Worm (Caenorhabditis elegans) whole organism, late embryonic: Measurements from ENCODE around the gene hlh-14.

Experiments used
- F13H6.1 ChIP-seq: sonication (generic microtip); optimal IDR thresholded peaks from 2 replicates; lab custom pipeline; 2016; ENCODE audit warnings: missing genetic modification characterization, missing compliant biosample characterization
- K09A11.1 ChIP-seq: sonication (generic microtip); optimal IDR thresholded peaks from 2 replicates; lab custom pipeline; 2017; ENCODE audit warnings: antibody characterized with exemption, mild to moderate bottlenecking, missing genetic modification characterization, missing compliant biosample characterization; ENCODE audit not compliant: insufficient read depth
- T23F11.4 ChIP-seq: fragments of 200-800 bp; sonication (Bioruptor generic); optimal IDR thresholded peaks from 2 replicates; lab custom pipeline; 2018; ENCODE audit warnings: mild to moderate bottlenecking, missing genetic modification characterization, missing compliant biosample characterization
- ahr-1 ChIP-seq: sonication (generic microtip); optimal IDR thresholded peaks from 2 replicates; lab custom pipeline; 2016; ENCODE audit warnings: missing genetic modification characterization, missing compliant biosample characterization
- ama-1 ChIP-seq: fragments of 150-350 bp; optimal IDR thresholded peaks from 2 replicates; lab custom pipeline; 2014
- ceh-19 ChIP-seq: fragments of 200-800 bp; sonication (Bioruptor generic); optimal IDR thresholded peaks from 2 replicates; lab custom pipeline; 2018; ENCODE audit warnings: mild to moderate bottlenecking, missing genetic modification characterization, missing compliant biosample characterization
- ceh-2 ChIP-seq: sonication (generic microtip); optimal IDR thresholded peaks from 2 replicates; lab custom pipeline; 2016; ENCODE audit warnings: missing genotype, missing genetic modification characterization, missing compliant biosample characterization
- ceh-22 ChIP-seq: sonication (generic microtip); optimal IDR thresholded peaks from 2 replicates; lab custom pipeline; 2017; ENCODE audit warnings: missing biosample characterization, missing genetic modification characterization
- ceh-24 ChIP-seq: sonication (generic microtip); optimal IDR thresholded peaks from 2 replicates; lab custom pipeline; 2016; ENCODE audit warnings: mild to moderate bottlenecking, missing genetic modification characterization, missing compliant biosample characterization
- ceh-45 ChIP-seq: fragments of 200-800 bp; sonication (Bioruptor generic); IDR thresholded peaks from 2 replicates; pipeline ENCODE4 v1.3.6; 2022; ENCODE audit warnings: missing genetic modification reagents, missing genetic modification characterization, missing compliant biosample characterization
- ceh-48 ChIP-seq: sonication (generic microtip); optimal IDR thresholded peaks from 2 replicates; lab custom pipeline; 2016; ENCODE audit warnings: missing genetic modification characterization, inconsistent platforms, missing compliant biosample characterization
- ceh-6 ChIP-seq: fragments of 200-800 bp; sonication (Bioruptor generic); optimal IDR thresholded peaks from 2 replicates; lab custom pipeline; 2018; ENCODE audit warnings: mild to moderate bottlenecking, missing genetic modification characterization, missing compliant biosample characterization
- dve-1 ChIP-seq: sonication (generic microtip); optimal IDR thresholded peaks from 2 replicates; lab custom pipeline; 2017; ENCODE audit warnings: antibody characterized with exemption, mild to moderate bottlenecking, missing genetic modification characterization, missing compliant biosample characterization
- ets-4 ChIP-seq: sonication (generic microtip); optimal IDR thresholded peaks from 2 replicates; lab custom pipeline; 2016; ENCODE audit warnings: missing genetic modification characterization, missing compliant biosample characterization
- fkh-10 ChIP-seq: fragments of 150-350 bp; optimal IDR thresholded peaks from 2 replicates; lab custom pipeline; 2014; ENCODE audit warnings: missing biosample characterization, missing genetic modification reagents, missing genetic modification characterization
- fkh-6 ChIP-seq: sonication (generic microtip); optimal IDR thresholded peaks from 2 replicates; lab custom pipeline; 2016; ENCODE audit warnings: missing genetic modification characterization, missing compliant biosample characterization
- gmeb-2 ChIP-seq: sonication (generic microtip); optimal IDR thresholded peaks from 2 replicates; lab custom pipeline; 2016; ENCODE audit warnings: missing genetic modification characterization, inconsistent platforms, missing compliant biosample characterization
- hlh-15 ChIP-seq: sonication (generic microtip); optimal IDR thresholded peaks from 2 replicates; lab custom pipeline; 2016; ENCODE audit warnings: missing genetic modification characterization, missing compliant biosample characterization
- hlh-6 ChIP-seq: sonication (generic microtip); optimal IDR thresholded peaks from 2 replicates; lab custom pipeline; 2016; ENCODE audit warnings: missing genotype, missing genetic modification characterization, missing compliant biosample characterization
- hlh-8 ChIP-seq: sonication (generic microtip); optimal IDR thresholded peaks from 2 replicates; lab custom pipeline; 2016; ENCODE audit warnings: missing genotype, missing genetic modification characterization, missing compliant biosample characterization
- lim-6 ChIP-seq: sonication (generic microtip); optimal IDR thresholded peaks from 2 replicates; lab custom pipeline; 2016; ENCODE audit warnings: missing genetic modification characterization, missing compliant biosample characterization
- nhr-11 ChIP-seq: fragments of 150-350 bp; optimal IDR thresholded peaks from 2 replicates; lab custom pipeline; 2014; ENCODE audit warnings: missing biosample characterization, missing genetic modification characterization
- nhr-232 ChIP-seq: sonication (generic microtip); optimal IDR thresholded peaks from 2 replicates; lab custom pipeline; 2016; ENCODE audit warnings: missing genetic modification characterization, missing compliant biosample characterization
- npax-4 ChIP-seq: sonication (generic microtip); optimal IDR thresholded peaks from 2 replicates; lab custom pipeline; 2016; ENCODE audit warnings: missing genetic modification characterization, missing compliant biosample characterization
- pha-2 ChIP-seq: sonication (generic microtip); optimal IDR thresholded peaks from 2 replicates; lab custom pipeline; 2017; ENCODE audit warnings: mild to moderate bottlenecking, missing genetic modification characterization, missing compliant biosample characterization
- pros-1 ChIP-seq: fragments of 150-350 bp; optimal IDR thresholded peaks from 2 replicates; lab custom pipeline; 2014; ENCODE audit warnings: missing biosample characterization, missing genetic modification reagents, missing genetic modification characterization
- rnt-1 ChIP-seq: sonication (generic microtip); optimal IDR thresholded peaks from 2 replicates; lab custom pipeline; 2016; ENCODE audit warnings: missing genetic modification characterization, missing compliant biosample characterization
- sox-2 ChIP-seq: fragments of 200-800 bp; sonication (Bioruptor generic); IDR thresholded peaks from 2 replicates; pipeline ENCODE4 v1.3.6; 2022; ENCODE audit warnings: missing genetic modification reagents, missing genetic modification characterization, missing compliant biosample characterization
- tbx-2 ChIP-seq: sonication (generic microtip); optimal IDR thresholded peaks from 2 replicates; lab custom pipeline; 2016; ENCODE audit warnings: missing genetic modification characterization, missing compliant biosample characterization
- tbx-7 ChIP-seq: sonication (generic microtip); optimal IDR thresholded peaks from 2 replicates; lab custom pipeline; 2016; ENCODE audit warnings: missing genotype, missing genetic modification characterization, missing compliant biosample characterization
- unc-42 ChIP-seq: sonication (generic microtip); optimal IDR thresholded peaks from 2 replicates; lab custom pipeline; 2016; ENCODE audit warnings: missing genotype, missing genetic modification characterization, missing compliant biosample characterization
- unc-55 ChIP-seq: sonication (generic microtip); optimal IDR thresholded peaks from 2 replicates; lab custom pipeline; 2017; ENCODE audit warnings: missing biosample characterization, missing genetic modification reagents, missing genetic modification characterization
- zip-5 ChIP-seq: sonication (generic microtip); optimal IDR thresholded peaks from 2 replicates; lab custom pipeline; 2016; ENCODE audit warnings: missing genetic modification characterization, missing compliant biosample characterization
- ztf-16 ChIP-seq: sonication (generic microtip); optimal IDR thresholded peaks from 2 replicates; lab custom pipeline; 2017; ENCODE audit warnings: missing genetic modification characterization, missing compliant biosample characterization

The hlh-14 gene

DNA sequence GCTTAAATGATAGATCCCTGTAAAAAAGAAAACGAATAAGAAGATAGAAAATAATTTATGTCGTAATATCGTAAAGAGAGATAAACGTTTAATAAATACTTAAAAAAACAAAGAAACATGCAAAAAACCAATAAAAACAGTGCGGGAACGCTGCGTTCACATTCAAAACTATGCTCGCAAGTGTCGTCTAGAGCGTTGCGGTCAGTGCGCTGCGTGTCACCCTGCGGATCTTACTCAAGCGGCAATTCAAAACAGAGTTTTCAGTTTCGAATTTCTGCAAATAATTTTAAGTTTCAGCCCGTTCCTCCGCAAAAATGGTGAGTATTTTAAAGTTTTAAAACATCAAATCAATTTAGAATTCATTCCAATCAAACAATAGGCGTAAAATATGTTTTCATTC, 23.9 kb downstream of the hlh-14 start, which contains the start of the genes tiar-1 and lelo-4 (continued):
- no peak for TF ChIP-seq dve-1 (tag; lab: Kevin White, UChicago)

ce11 chrII:5712126-5712525, 26.6 kb downstream of the hlh-14 start:
- peak; percentile 80 for TF ChIP-seq ama-1 (lab: Kevin White, UChicago)
- no peak for TF ChIP-seq pha-2 (tag; lab: Kevin White, UChicago)

DNA sequence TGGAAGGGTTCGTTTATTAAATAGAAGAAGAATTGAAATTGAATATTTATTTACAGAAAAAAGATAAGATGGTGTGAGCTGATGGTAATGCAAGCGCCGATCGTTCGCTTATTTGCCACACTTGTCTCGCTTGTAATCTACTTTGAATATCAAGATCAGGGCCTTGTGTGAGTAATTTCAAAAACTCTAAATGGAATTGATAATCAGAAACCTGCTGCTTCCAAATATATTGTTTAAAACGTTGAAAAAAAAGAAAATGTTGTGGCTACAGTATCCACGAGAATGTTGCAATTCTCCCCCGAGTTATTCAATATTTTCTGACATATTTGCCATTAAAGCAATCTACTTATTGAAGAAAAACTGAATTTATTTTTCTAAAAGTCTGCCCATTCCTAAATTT, 27.9 kb downstream of the hlh-14 start:
- TF ChIP-seq F13H6.1 (no peak), nhr-232 (tag; lab: Kevin White, UChicago) (no peak), ceh-22 (tag; lab: Kevin White, UChicago) (no peak), rnt-1 (tag; lab: Kevin White, UChicago) (no peak), gmeb-2 (no peak), tbx-7 (no peak), nhr-11 (tag; lab: Kevin White, UChicago) (no peak), ceh-24 (no peak), unc-55 (GFP tag; lab: Kevin White, UChicago) (no peak), ztf-16 (tag; lab: Kevin White, UChicago) (no peak), T23F11.4 (GFP tag; lab: Kevin White, UChicago) (no peak), ceh-6 (no peak), hlh-6 (no peak), ahr-1 (tag; lab: Kevin White, UChicago) (no peak), ceh-2 (tag; lab: Kevin White, UChicago) (no peak)

- TF ChIP-seq unc-42 (tag; lab: Kevin White, UChicago), result peak; percentile 90
- TF ChIP-seq sox-2 (GFP tag; lab: Robert Waterston, UW), result no peak
- TF ChIP-seq zip-5 (tag; lab: Kevin White, UChicago), result no peak
Measured at ce11 chrII:5708154-5708553, 30.5 kb downstream of the hlh-14 start.

ce11 chrII:5707532-5707931, 31.2 kb downstream of the hlh-14 start, which contains the start of gene osta-2:
osta-2 (plus strand) TSS chrII:5707691.
- TF ChIP-seq ceh-45 (no peak), tbx-2 (tag; lab: Kevin White, UChicago) (no peak), ceh-19 (no peak), ceh-48 (tag; lab: Kevin White, UChicago) (no peak), lim-6 (no peak), pros-1 (no peak)

DNA sequence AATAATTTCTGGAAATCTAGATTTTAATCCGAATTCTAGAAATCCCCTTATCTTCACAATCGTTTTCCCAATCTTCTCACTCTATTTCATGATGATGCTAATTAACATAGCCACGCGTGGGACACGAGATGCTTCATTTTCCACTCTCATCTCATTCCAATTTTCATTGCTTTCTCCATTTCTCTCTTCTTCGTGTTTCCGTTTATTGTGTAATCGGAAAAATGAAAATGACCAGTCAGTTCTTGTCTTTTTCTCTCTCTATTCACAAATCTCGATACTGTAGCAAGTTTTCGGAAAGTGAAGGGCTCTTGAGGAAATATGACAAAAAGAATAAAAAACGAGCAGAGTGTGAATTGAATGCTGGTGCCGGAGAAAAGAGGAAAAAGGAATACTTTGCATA, 34.2 kb downstream of the hlh-14 start:
- TF ChIP-seq K09A11.1 (tag; lab: Kevin White, UChicago) (no peak), fkh-6 (tag; lab: Kevin White, UChicago) (no peak), ceh-19 (no peak), hlh-15 (no peak), fkh-10 (GFP tag; lab: Kevin White, UChicago) (no peak), npax-4 (tag; lab: Kevin White, UChicago) (no peak), hlh-8 (tag; lab: Kevin White, UChicago) (no peak), ets-4 (no peak)
